Fruit fly (Drosophila melanogaster): ENCODE results near the gene rdx.

rdx gene

DNA sequence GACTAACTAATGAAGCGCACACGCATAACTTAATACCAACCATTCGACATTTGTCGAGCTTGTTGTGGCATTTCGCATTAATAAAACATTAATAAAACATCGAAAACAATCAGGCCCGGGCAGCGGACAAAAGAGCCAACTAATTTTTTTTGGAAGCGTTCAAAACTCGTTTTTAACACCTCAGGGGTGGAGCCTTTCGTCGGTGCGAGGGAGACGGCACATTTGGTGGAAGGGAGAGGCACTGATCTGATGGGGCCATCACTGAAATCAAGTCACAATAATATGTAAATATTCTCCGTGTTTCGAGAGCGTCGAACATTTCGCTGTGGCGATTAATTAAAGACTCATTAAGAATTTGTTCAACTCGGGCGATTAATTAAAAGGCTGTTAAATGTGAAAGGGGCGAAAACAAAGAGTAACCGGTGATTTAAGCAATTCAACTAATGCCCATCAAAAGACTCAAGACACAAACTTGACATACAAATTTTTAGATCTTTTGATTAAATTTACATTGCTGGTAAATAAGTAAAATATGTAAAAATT, 75.0 kb downstream of the rdx start (continued):
- TF ChIP-seq Doc3 (GFP tag; IDR thresholded peaks at IDR 0.05; ENCODE audit: partially characterized antibody) (no peak), sd (tag; optimal IDR thresholded peaks at IDR 0.05) (peak; percentile 48), Lhr (GFP tag; optimal IDR thresholded peaks at IDR 0.05) (no peak), CG12942 (GFP tag; optimal IDR thresholded peaks at IDR 0.05) (no peak), Aef1 (GFP tag; IDR thresholded peaks at IDR 0.05) (no peak), NC2α (GFP tag; optimal IDR thresholded peaks at IDR 0.05) (no peak), CG1233 (GFP tag; optimal IDR thresholded peaks at IDR 0.05) (no peak), CG2116 (GFP tag; optimal IDR thresholded peaks at IDR 0.05) (no peak), esg (GFP tag; conservative IDR thresholded peaks at IDR 0.05) (no peak), lmd (GFP tag; IDR thresholded peaks at IDR 0.05) (no peak), chif (GFP tag; optimal IDR thresholded peaks at IDR 0.05) (no peak), CG10366 (GFP tag; IDR thresholded peaks at IDR 0.05) (no peak), CG8089 (GFP tag; optimal IDR thresholded peaks at IDR 0.05) (no peak), az2 (GFP tag; optimal IDR thresholded peaks at IDR 0.05) (no peak), Dref (GFP tag; IDR thresholded peaks at IDR 0.05) (no peak), sqz (GFP tag; optimal IDR thresholded peaks at IDR 0.05) (peak; percentile 79), fd102C (GFP tag; optimal IDR thresholded peaks at IDR 0.05) (no peak), schlank (tag; optimal IDR thresholded peaks at IDR 0.05) (no peak), Max (GFP tag; optimal IDR thresholded peaks at IDR 0.05) (no peak), Dad (GFP tag; optimal IDR thresholded peaks at IDR 0.05) (no peak), CG9609 (GFP tag; optimal IDR thresholded peaks at IDR 0.05) (no peak), unpg (GFP tag; optimal IDR thresholded peaks at IDR 0.05) (no peak), CG6175 (GFP tag; IDR thresholded peaks at IDR 0.05) (no peak), CG30403 (GFP tag; optimal IDR thresholded peaks at IDR 0.05) (no peak), Sry-β (GFP tag; optimal IDR thresholded peaks at IDR 0.05) (no peak), CG1024 (GFP tag; IDR thresholded peaks at IDR 0.05) (no peak), Awh (GFP tag; IDR thresholded peaks at IDR 0.05) (peak; percentile 88), CG13775 (GFP tag; optimal IDR thresholded peaks at IDR 0.05) (no peak)

DNA sequence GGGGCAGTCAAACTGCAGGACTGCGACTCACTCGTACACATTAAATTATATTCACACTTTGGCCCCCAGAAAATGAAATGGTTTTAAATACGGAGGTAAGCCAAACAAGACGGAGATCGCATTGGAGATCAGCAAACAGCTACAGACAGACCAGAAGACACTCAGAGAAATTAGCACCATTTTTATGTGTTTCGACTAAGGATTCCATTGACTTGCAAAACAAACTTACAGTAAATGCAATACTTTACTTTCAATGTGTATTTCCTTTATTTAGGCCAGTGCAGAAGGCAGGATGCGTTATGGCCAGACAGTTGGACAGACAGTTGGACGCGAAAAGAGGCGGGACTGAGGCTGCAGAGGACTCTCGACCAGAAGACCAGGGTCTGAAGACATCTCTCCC, 76.6 kb downstream of the rdx start:
- TF ChIP-seq vfl (GFP tag; optimal IDR thresholded peaks at IDR 0.05): no peak
- no peak for TF ChIP-seq CG7357 (GFP tag; IDR thresholded peaks at IDR 0.05)
- no peak for TF ChIP-seq CG10543 (GFP tag; optimal IDR thresholded peaks at IDR 0.05)
- TF ChIP-seq Sry-δ (GFP tag; optimal IDR thresholded peaks at IDR 0.05): no peak
- TF ChIP-seq Ets65A (GFP tag): peak; percentile 32
- TF ChIP-seq seq (GFP tag; IDR thresholded peaks at IDR 0.05): no peak
- TF ChIP-seq CG3726 (GFP tag; IDR thresholded peaks at IDR 0.05): no peak
- no peak for TF ChIP-seq CG32532 (GFP tag; IDR thresholded peaks at IDR 0.05)

DNA sequence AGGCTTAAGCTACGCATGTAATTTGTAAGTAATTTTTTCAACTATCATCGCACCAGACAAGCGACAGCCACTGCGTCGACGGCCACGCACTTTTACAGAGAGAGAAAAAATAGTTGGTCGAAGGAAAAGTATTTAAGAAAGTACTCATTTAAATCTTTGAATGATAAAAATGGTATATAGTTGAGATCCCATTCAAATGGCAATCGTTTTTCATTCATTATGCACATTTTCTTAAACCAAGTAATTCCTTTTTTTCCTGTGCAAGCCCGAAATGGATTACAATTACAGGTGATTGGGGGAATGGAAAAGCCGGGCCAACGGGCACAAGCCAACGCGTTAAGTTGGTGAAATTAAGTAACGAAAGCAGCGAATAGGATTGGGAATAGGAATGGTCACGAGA, 79.6 kb downstream of the rdx start:
- TF ChIP-seq zfh1 (GFP tag; IDR thresholded peaks at IDR 0.05) (0 out of 3 replicates have a peak, but pooled peaks have one; percentile 25), nmo (GFP tag; optimal IDR thresholded peaks at IDR 0.05) (peak; percentile 38), CkIIα-i1 (GFP tag; IDR thresholded peaks at IDR 0.05) (no peak), CG17361 (GFP tag; IDR thresholded peaks at IDR 0.05) (peak; percentile 26; the same call in 1 of the 3 replicates), CG7357 (GFP tag; IDR thresholded peaks at IDR 0.05) (0 out of 3 replicates have a peak, but pooled peaks have one; percentile 17), CG10267 (tag; optimal IDR thresholded peaks at IDR 0.05) (peak; percentile 11), CG31441 (GFP tag; IDR thresholded peaks at IDR 0.05) (peak; percentile 40; the same call in 1 of the 2 replicates), Ssrp (tag; optimal IDR thresholded peaks at IDR 0.05) (peak; percentile 34), CG30403 (GFP tag; optimal IDR thresholded peaks at IDR 0.05) (no peak), vvl (GFP tag; IDR thresholded peaks at IDR 0.05) (0 out of 2 replicates have a peak, but pooled peaks have one; percentile 54), kni (GFP tag; optimal IDR thresholded peaks at IDR 0.05) (peak; percentile 38), CG12391 (tag; optimal IDR thresholded peaks at IDR 0.05) (peak; percentile 16), CG17359 (tag; optimal IDR thresholded peaks at IDR 0.05) (peak; percentile 23), oc (tag; optimal IDR thresholded peaks at IDR 0.05) (peak; percentile 18), salm (tag; optimal IDR thresholded peaks at IDR 0.05) (no peak), ara (GFP tag; IDR thresholded peaks at IDR 0.05) (0 out of 2 replicates have a peak, but pooled peaks have one; percentile 32), CG6689 (GFP tag; IDR thresholded peaks at IDR 0.05) (peak; percentile 48)

All from whole organism, embryonic.